Fruit fly (Drosophila melanogaster) whole organism, embryonic: ENCODE results near the gene Ugt301D1.

Experiments
- B-H1 ChIP-seq: fragments of 200-800 bp; sonication (Bioruptor generic); IDR thresholded peaks from 3 replicates; pipeline ENCODE4 v1.3.6; 2022; ENCODE audit warnings: missing biosample characterization, missing genetic modification characterization
- CG10654 ChIP-seq: fragments of 200-800 bp; sonication (Bioruptor generic); optimal IDR thresholded peaks from 2 replicates; lab custom pipeline; 2016; ENCODE audit warnings: missing biosample characterization, missing genetic modification characterization
- CG11723 ChIP-seq: fragments of 200-800 bp; sonication (Bioruptor generic); optimal IDR thresholded peaks from 2 replicates; lab custom pipeline; 2017; ENCODE audit warnings: missing biosample characterization, mild to moderate bottlenecking, missing genetic modification characterization
- CG13775 ChIP-seq: fragments of 200-800 bp; sonication (Bioruptor generic); optimal IDR thresholded peaks from 3 replicates; lab custom pipeline; 2017; ENCODE audit warnings: missing biosample characterization, mild to moderate bottlenecking, missing genetic modification characterization
- CG15479 ChIP-seq: fragments of 200-800 bp; sonication (Bioruptor generic); optimal IDR thresholded peaks from 3 replicates; lab custom pipeline; 2019; ENCODE audit warnings: missing biosample characterization, mild to moderate bottlenecking, missing genetic modification characterization, moderate library complexity
- CG17802 ChIP-seq: fragments of 200-800 bp; sonication (Bioruptor generic); optimal IDR thresholded peaks from 2 replicates; lab custom pipeline; 2018; ENCODE audit warnings: missing biosample characterization, mild to moderate bottlenecking, missing genetic modification characterization, moderate library complexity
- CG3847 ChIP-seq: fragments of 200-800 bp; sonication (Bioruptor generic); IDR thresholded peaks from 2 replicates; pipeline ENCODE4 v1.3.6; 2022; ENCODE audit warnings: missing biosample characterization, missing genetic modification characterization
- CG4730 ChIP-seq: fragments of 200-800 bp; sonication (Bioruptor generic); IDR thresholded peaks from 2 replicates; pipeline ENCODE4 v1.3.6; 2022; ENCODE audit warnings: missing biosample characterization, missing genetic modification characterization
- CG5180 ChIP-seq: fragments of 200-800 bp; sonication (Bioruptor generic); optimal IDR thresholded peaks from 3 replicates; lab custom pipeline; 2017; ENCODE audit warnings: missing biosample characterization, missing genetic modification characterization, mild to moderate bottlenecking, moderate library complexity, missing genetic modification reagents
- CG8281 ChIP-seq: fragments of 200-800 bp; sonication (Bioruptor generic); optimal IDR thresholded peaks from 2 replicates; lab custom pipeline; 2018; ENCODE audit warnings: missing biosample characterization, mild to moderate bottlenecking, missing genetic modification characterization, moderate library complexity
- CG9609 ChIP-seq: fragments of 200-800 bp; sonication (Bioruptor generic); optimal IDR thresholded peaks from 3 replicates; lab custom pipeline; 2016; ENCODE audit warnings: missing biosample characterization, missing genetic modification characterization
- CG9817 ChIP-seq: fragments of 200-800 bp; sonication (Bioruptor generic); optimal IDR thresholded peaks from 2 replicates; lab custom pipeline; 2018; ENCODE audit warnings: missing biosample characterization, mild to moderate bottlenecking, missing genetic modification characterization, moderate library complexity
- Dp ChIP-seq: fragments of 200-800 bp; sonication (Bioruptor generic); optimal IDR thresholded peaks from 2 replicates; lab custom pipeline; 2018; ENCODE audit warnings: missing biosample characterization, mild to moderate bottlenecking, missing genetic modification characterization, moderate library complexity
- Drgx ChIP-seq: fragments of 200-800 bp; sonication (Bioruptor generic); IDR thresholded peaks from 2 replicates; pipeline ENCODE4 v1.3.6; 2022; ENCODE audit warnings: missing biosample characterization, missing genetic modification characterization
- Gsc ChIP-seq: fragments of 200-800 bp; sonication (Bioruptor generic); IDR thresholded peaks from 2 replicates; pipeline ENCODE4 v1.3.6; 2022; ENCODE audit warnings: missing biosample characterization, missing genetic modification characterization
- Hr3 ChIP-seq: fragments of 200-800 bp; sonication (Bioruptor generic); optimal IDR thresholded peaks from 3 replicates; lab custom pipeline; 2016; ENCODE audit warnings: missing biosample characterization, missing genetic modification characterization
- Hr78 ChIP-seq, 2 experiments: fragments of 200-800 bp in 1 of 2; fragments of >200 bp in 1 of 2; sonication (Bioruptor generic) in 1 of 2; optimal IDR thresholded peaks; 2 replicates each; lab custom pipeline; 2017 to 2019; ENCODE audit warnings: missing biosample characterization in 2 of 2, missing genetic modification characterization in 2 of 2, mild to moderate bottlenecking in 1 of 2, moderate library complexity in 1 of 2
- Max ChIP-seq: fragments of 200-800 bp; sonication (Bioruptor generic); optimal IDR thresholded peaks from 2 replicates; lab custom pipeline; 2016; ENCODE audit warnings: missing biosample characterization, mild to moderate bottlenecking, missing genetic modification characterization
- Pdp1 ChIP-seq, 2 experiments: fragments of 200-800 bp; sonication (Bioruptor generic); optimal IDR thresholded peaks; 3 replicates each; lab custom pipeline; 2016; ENCODE audit warnings: missing biosample characterization in 2 of 2, missing genetic modification characterization in 2 of 2, mild to moderate bottlenecking in 1 of 2, moderate library complexity in 1 of 2
- Taf1 ChIP-seq: fragments of 200-800 bp; sonication (Bioruptor generic); IDR thresholded peaks from 2 replicates; pipeline ENCODE4 v1.3.6; 2022; ENCODE audit warnings: missing biosample characterization, missing genetic modification characterization
- Trl ChIP-seq, 3 experiments: fragments of >200 bp in 2 of 3; fragments of 200-800 bp in 1 of 3; sonication (Bioruptor generic) in 1 of 3; optimal IDR thresholded peaks; 2 replicates in 1 of 3; 3 replicates in 2 of 3; lab custom pipeline; 2016 to 2017; ENCODE audit warnings: missing biosample characterization in 1 of 3, missing genetic modification characterization in 1 of 3
- ab ChIP-seq: fragments of 200-800 bp; sonication (Bioruptor generic); optimal IDR thresholded peaks from 2 replicates; lab custom pipeline; 2016; ENCODE audit warnings: missing biosample characterization, missing genetic modification characterization
- abd-A ChIP-seq: fragments of 200-800 bp; sonication (Bioruptor generic); optimal IDR thresholded peaks from 3 replicates; lab custom pipeline; 2019; ENCODE audit warnings: missing biosample characterization, mild to moderate bottlenecking, missing genetic modification characterization, moderate library complexity
- al ChIP-seq: fragments of 200-800 bp; sonication (Bioruptor generic); IDR thresholded peaks from 2 replicates; pipeline ENCODE4 v1.3.6; 2022; ENCODE audit warnings: missing biosample characterization, missing genetic modification characterization
- bsh ChIP-seq, 2 experiments: fragments of 200-800 bp; sonication (Bioruptor generic); optimal IDR thresholded peaks; 2 replicates each; lab custom pipeline; 2017 to 2018; ENCODE audit warnings: mild to moderate bottlenecking in 2 of 2, missing biosample characterization in 2 of 2, missing genetic modification characterization in 2 of 2, moderate library complexity in 1 of 2
- cas ChIP-seq: fragments of 200-800 bp; sonication (Bioruptor generic); IDR thresholded peaks from 2 replicates; pipeline ENCODE4 v1.3.6; 2022; ENCODE audit warnings: missing biosample characterization, missing genetic modification characterization
- da ChIP-seq: fragments of 200-800 bp; sonication (Bioruptor generic); optimal IDR thresholded peaks from 2 replicates; lab custom pipeline; 2016; ENCODE audit warnings: missing biosample characterization, missing genetic modification characterization
- emc ChIP-seq: fragments of 200-800 bp; sonication (Bioruptor generic); optimal IDR thresholded peaks from 2 replicates; lab custom pipeline; 2016; ENCODE audit warnings: missing biosample characterization, missing genetic modification characterization
- exex ChIP-seq: fragments of 200-800 bp; sonication (Bioruptor generic); optimal IDR thresholded peaks from 4 replicates; lab custom pipeline; 2018; ENCODE audit warnings: missing biosample characterization, mild to moderate bottlenecking, missing genetic modification characterization, moderate library complexity
- fu2 ChIP-seq: fragments of 200-800 bp; sonication (Bioruptor generic); optimal IDR thresholded peaks from 2 replicates; lab custom pipeline; 2016; ENCODE audit warnings: missing biosample characterization, missing genetic modification characterization
- ind ChIP-seq: fragments of 200-800 bp; sonication (Bioruptor generic); optimal IDR thresholded peaks from 3 replicates; lab custom pipeline; 2016; ENCODE audit warnings: missing biosample characterization, missing genetic modification characterization
- insv ChIP-seq, 2 experiments: fragments of 200-800 bp; sonication (Bioruptor generic); optimal IDR thresholded peaks; 3 replicates each; lab custom pipeline; 2016 to 2018; ENCODE audit warnings: missing biosample characterization in 2 of 2, missing genetic modification characterization in 2 of 2
- lov ChIP-seq, 2 experiments: fragments of 200-800 bp in 1 of 2; fragments of >200 bp in 1 of 2; sonication (Bioruptor generic) in 1 of 2; IDR thresholded peaks in 1 of 2; optimal IDR thresholded peaks in 1 of 2; 2 replicates in 1 of 2; 3 replicates in 1 of 2; pipeline versions ENCODE4 v1.3.6 to Lab custom; 2017 to 2022; ENCODE audit warnings: missing biosample characterization in 1 of 2, missing genetic modification characterization in 1 of 2
- luna ChIP-seq: fragments of 200-800 bp; sonication (Bioruptor generic); optimal IDR thresholded peaks from 2 replicates; lab custom pipeline; 2016; ENCODE audit warnings: missing biosample characterization, missing genetic modification characterization
- nau ChIP-seq: fragments of 200-800 bp; sonication (Bioruptor generic); optimal IDR thresholded peaks from 3 replicates; lab custom pipeline; 2017; ENCODE audit warnings: missing biosample characterization, mild to moderate bottlenecking, missing genetic modification characterization, missing genetic modification reagents
- nmo ChIP-seq: fragments of 200-800 bp; sonication (Bioruptor generic); optimal IDR thresholded peaks from 2 replicates; lab custom pipeline; 2018; ENCODE audit warnings: missing biosample characterization, mild to moderate bottlenecking, missing genetic modification characterization, moderate library complexity
- pita ChIP-seq: fragments of 200-800 bp; sonication (Bioruptor generic); optimal IDR thresholded peaks from 2 replicates; lab custom pipeline; 2017; ENCODE audit warnings: missing biosample characterization, mild to moderate bottlenecking, missing genetic modification characterization
- sc ChIP-seq, 3 experiments: fragments of >200 bp in 2 of 3; fragments of 200-800 bp in 1 of 3; sonication (Bioruptor generic) in 1 of 3; optimal IDR thresholded peaks; 2 replicates in 2 of 3; 3 replicates in 1 of 3; lab custom pipeline; 2017; ENCODE audit warnings: mild to moderate bottlenecking in 1 of 3, missing biosample characterization in 1 of 3, missing genetic modification characterization in 1 of 3, missing genetic modification reagents in 1 of 3
- sim ChIP-seq: fragments of 200-800 bp; sonication (Bioruptor generic); IDR thresholded peaks from 2 replicates; pipeline ENCODE4 v1.3.6; 2022; ENCODE audit warnings: missing biosample characterization, missing genetic modification characterization
- slou ChIP-seq: fragments of 200-800 bp; sonication (Bioruptor generic); optimal IDR thresholded peaks from 3 replicates; lab custom pipeline; 2016; ENCODE audit warnings: missing biosample characterization, missing genetic modification characterization
- stc ChIP-seq: fragments of 200-800 bp; sonication (Bioruptor generic); IDR thresholded peaks from 2 replicates; pipeline ENCODE4 v1.3.6; 2022; ENCODE audit warnings: missing biosample characterization, missing genetic modification characterization
- tll ChIP-seq, 2 experiments: fragments of 200-800 bp in 1 of 2; fragments of >200 bp in 1 of 2; sonication (Bioruptor generic) in 1 of 2; optimal IDR thresholded peaks; 2 replicates each; lab custom pipeline; 2017 to 2019; ENCODE audit warnings: missing biosample characterization in 2 of 2, missing genetic modification characterization in 2 of 2, mild to moderate bottlenecking in 1 of 2, moderate library complexity in 1 of 2
- tup ChIP-seq: fragments of 200-800 bp; sonication (Bioruptor generic); optimal IDR thresholded peaks from 2 replicates; lab custom pipeline; 2016; ENCODE audit warnings: missing biosample characterization, mild to moderate bottlenecking, missing genetic modification characterization, moderate library complexity
- vfl ChIP-seq: fragments of 200-800 bp; sonication (Bioruptor generic); optimal IDR thresholded peaks from 2 replicates; lab custom pipeline; 2016; ENCODE audit warnings: missing biosample characterization, missing genetic modification characterization
- vnd ChIP-seq: fragments of 200-800 bp; sonication (Bioruptor generic); IDR thresholded peaks from 3 replicates; pipeline ENCODE4 v1.3.6; 2022; ENCODE audit warnings: missing biosample characterization, missing genetic modification characterization; ENCODE audit not compliant: partially characterized antibody
- wdn ChIP-seq: fragments of 200-800 bp; sonication (Bioruptor generic); IDR thresholded peaks from 2 replicates; pipeline ENCODE4 v1.3.6; 2022; ENCODE audit warnings: missing biosample characterization, missing genetic modification characterization
- z ChIP-seq: fragments of 200-800 bp; sonication (Bioruptor generic); IDR thresholded peaks from 3 replicates; pipeline ENCODE4 v1.3.6; 2022; ENCODE audit warnings: missing biosample characterization, missing genetic modification characterization
- zfh2 ChIP-seq: fragments of 200-800 bp; sonication (Bioruptor generic); optimal IDR thresholded peaks from 2 replicates; lab custom pipeline; 2016; ENCODE audit warnings: missing biosample characterization, missing genetic modification characterization

The Ugt301D1 gene

DNA sequence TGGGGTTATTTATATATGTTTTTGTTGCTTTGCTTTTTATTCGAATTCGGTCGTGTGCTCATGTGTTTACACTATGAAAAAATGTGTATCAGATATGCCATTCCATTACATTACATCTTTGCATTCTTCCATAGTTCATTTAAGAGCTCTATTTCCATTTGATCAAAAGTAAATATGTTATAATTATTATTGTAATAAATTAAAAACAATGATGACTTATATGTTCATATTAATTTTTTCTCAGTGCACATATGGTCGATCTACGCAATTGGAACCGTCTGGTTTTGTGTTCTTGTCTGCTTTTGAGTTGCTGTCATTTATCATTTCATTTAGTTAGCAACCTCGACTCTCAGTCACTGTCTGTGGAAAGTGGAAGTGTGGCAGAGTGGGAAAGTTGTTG is 31.9 kb upstream of the Ugt301D1 start (continued):
- TF ChIP-seq lov (optimal IDR thresholded peaks at IDR 0.05; lab: Kevin White, UChicago) (no peak), lov (GFP tag; IDR thresholded peaks at IDR 0.05; lab: Robert Waterston, UW) (peak; percentile 87), Trl (optimal IDR thresholded peaks at IDR 0.05; lab: Kevin White, UChicago) (no peak), Trl (GFP tag; optimal IDR thresholded peaks at IDR 0.05; lab: Kevin White, UChicago) (peak; percentile 37), CG4730 (GFP tag; lab: Robert Waterston, UW) (peak; percentile 87), slou (GFP tag; lab: Kevin White, UChicago) (peak; percentile 76), Drgx (peak; percentile 75), B-H1 (GFP tag; lab: Robert Waterston, UW) (peak; percentile 87), luna (GFP tag; lab: Kevin White, UChicago) (no peak), CG11723 (GFP tag; lab: Kevin White, UChicago) (peak; percentile 72), Hr3 (GFP tag; lab: Kevin White, UChicago) (peak; percentile 89), nau (GFP tag; lab: Kevin White, UChicago) (peak; percentile 72), bsh (GFP tag; optimal IDR thresholded peaks at IDR 0.05; lab: Kevin White, UChicago) (peak; percentile 8 to 97), CG9609 (GFP tag; lab: Kevin White, UChicago) (no peak), sc (optimal IDR thresholded peaks at IDR 0.05; lab: Kevin White, UChicago) (no peak), sc (GFP tag; optimal IDR thresholded peaks at IDR 0.05; lab: Kevin White, UChicago) (peak; percentile 88), CG3847 (peak; percentile 77), z (GFP tag; lab: Robert Waterston, UW) (no peak), CG13775 (GFP tag; lab: Kevin White, UChicago) (peak; percentile 81), Pdp1 (GFP tag; optimal IDR thresholded peaks at IDR 0.05; lab: Kevin White, UChicago) (peak in 1 of 2 experiments; percentile 46), vfl (GFP tag; lab: Kevin White, UChicago) (no peak), al (GFP tag; lab: Robert Waterston, UW) (peak; percentile 84), Dp (no peak), nmo (GFP tag; lab: Kevin White, UChicago) (peak; percentile 97), fu2 (GFP tag; lab: Kevin White, UChicago) (no peak), Gsc (GFP tag; lab: Robert Waterston, UW) (no peak), CG9817 (peak; percentile 83), stc (GFP tag; lab: Robert Waterston, UW) (peak; percentile 86; the same call in 1 of the 2 replicates), tll (GFP tag; optimal IDR thresholded peaks at IDR 0.05; lab: Kevin White, UChicago) (no peak), wdn (GFP tag; lab: Robert Waterston, UW) (peak; percentile 75), CG17802 (tag; lab: Kevin White, UChicago) (peak; percentile 45), Max (peak; percentile 83), insv (GFP tag; optimal IDR thresholded peaks at IDR 0.05; lab: Kevin White, UChicago) (peak in 1 of 2 experiments; percentile 38), da (GFP tag; lab: Kevin White, UChicago) (no peak), ab (GFP tag; lab: Kevin White, UChicago) (no peak), zfh2 (no peak), CG15479 (GFP tag; lab: Kevin White, UChicago) (no peak), Hr78 (GFP tag; optimal IDR thresholded peaks at IDR 0.05; lab: Kevin White, UChicago) (peak in 1 of 2 experiments; percentile 91), pita (GFP tag; lab: Kevin White, UChicago) (no peak), CG10654 (peak; percentile 86), cas (0 out of 2 replicates have a peak, but pooled peaks have one; percentile 47), CG5180 (GFP tag; lab: Kevin White, UChicago) (peak; percentile 70), tup (GFP tag; lab: Kevin White, UChicago) (peak; percentile 55), emc (GFP tag; lab: Kevin White, UChicago) (no peak), exex (tag; lab: Kevin White, UChicago) (no peak), Taf1 (GFP tag; lab: Robert Waterston, UW) (peak; percentile 70), CG8281 (peak; percentile 66), ind (GFP tag; lab: Kevin White, UChicago) (peak; percentile 85), abd-A (no peak), sim (GFP tag; lab: Robert Waterston, UW) (peak; percentile 95), vnd (GFP tag; lab: Robert Waterston, UW) (no peak)
